Fruit fly (Drosophila melanogaster): ENCODE data around the gene CG3213.

The CG3213 gene

DNA sequence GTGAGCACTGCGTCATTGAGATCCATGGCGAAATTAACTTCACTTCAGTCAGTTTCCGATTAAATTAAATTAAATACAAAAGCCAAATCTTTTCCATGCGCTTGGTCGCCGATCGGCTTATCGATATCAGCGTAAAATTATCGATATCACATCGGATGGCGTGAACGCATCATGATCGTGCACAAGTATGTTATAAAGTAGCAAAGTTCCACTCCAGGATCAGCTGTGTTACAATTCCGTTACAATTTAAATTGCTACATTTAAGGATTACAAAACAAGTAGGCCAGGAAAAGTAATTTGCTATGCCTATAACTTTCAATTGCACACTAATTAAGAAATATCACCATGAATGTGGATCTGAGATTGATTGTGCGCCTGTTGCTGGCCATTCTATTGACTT, 49.6 kb downstream of the CG3213 start, which contains the start of the genes Pif1 and CG31776 (continued):
- TF ChIP-seq ttk (GFP tag; IDR thresholded peaks at IDR 0.05) (no peak), Hr3 (GFP tag; optimal IDR thresholded peaks at IDR 0.05) (no peak), z (GFP tag; IDR thresholded peaks at IDR 0.05) (no peak), CG31388 (GFP tag; optimal IDR thresholded peaks at IDR 0.05) (no peak), CG15073 (GFP tag; optimal IDR thresholded peaks at IDR 0.05) (no peak), Mrtf (GFP tag; IDR thresholded peaks at IDR 0.05) (no peak), sr (GFP tag; IDR thresholded peaks at IDR 0.05) (no peak), Dp (GFP tag; optimal IDR thresholded peaks at IDR 0.05) (peak; percentile 47), eyg (GFP tag; optimal IDR thresholded peaks at IDR 0.05) (no peak), CG1529 (GFP tag; optimal IDR thresholded peaks at IDR 0.05) (no peak), CG8924 (tag; optimal IDR thresholded peaks at IDR 0.05) (no peak), psq (GFP tag; optimal IDR thresholded peaks at IDR 0.05) (no peak), Camta (GFP tag; optimal IDR thresholded peaks at IDR 0.05) (no peak), CG13775 (GFP tag; optimal IDR thresholded peaks at IDR 0.05) (no peak), CG30431 (GFP tag; optimal IDR thresholded peaks at IDR 0.05) (no peak), CG14050 (GFP tag; IDR thresholded peaks at IDR 0.05) (no peak), Sry-δ (GFP tag; optimal IDR thresholded peaks at IDR 0.05) (peak; percentile 79), Side (GFP tag; optimal IDR thresholded peaks at IDR 0.05) (no peak), fd64A (GFP tag; optimal IDR thresholded peaks at IDR 0.05) (no peak), Taf1 (GFP tag; IDR thresholded peaks at IDR 0.05) (no peak), CG6689 (GFP tag; IDR thresholded peaks at IDR 0.05) (no peak), pho (GFP tag; optimal IDR thresholded peaks at IDR 0.05) (no peak), Bteb2 (GFP tag; optimal IDR thresholded peaks at IDR 0.05) (no peak), maf-S (GFP tag; optimal IDR thresholded peaks at IDR 0.05) (no peak), CG5953 (GFP tag; IDR thresholded peaks at IDR 0.05) (no peak), vvl (GFP tag; IDR thresholded peaks at IDR 0.05) (no peak), crc (GFP tag; optimal IDR thresholded peaks at IDR 0.05) (no peak), Vsx1 (GFP tag; optimal IDR thresholded peaks at IDR 0.05) (no peak), NK7.1 (GFP tag; optimal IDR thresholded peaks at IDR 0.05) (no peak), Spps (tag; optimal IDR thresholded peaks at IDR 0.05) (no peak), dysf (GFP tag; IDR thresholded peaks at IDR 0.05) (no peak), ind (GFP tag; optimal IDR thresholded peaks at IDR 0.05) (no peak), sens-2 (GFP tag; IDR thresholded peaks at IDR 0.05) (no peak), stc (GFP tag; IDR thresholded peaks at IDR 0.05) (no peak), trem (tag; optimal IDR thresholded peaks at IDR 0.05) (peak; percentile 83), CG34224 (GFP tag; IDR thresholded peaks at IDR 0.05; ENCODE audit: partially characterized antibody) (peak; percentile 95), Usf (GFP tag; optimal IDR thresholded peaks at IDR 0.05) (no peak), tgo (GFP tag; IDR thresholded peaks at IDR 0.05) (no peak), pb (GFP tag; optimal IDR thresholded peaks at IDR 0.05) (no peak), gcm (GFP tag; optimal IDR thresholded peaks at IDR 0.05) (no peak), CG11723 (GFP tag; optimal IDR thresholded peaks at IDR 0.05) (no peak), Ets97D (GFP tag; optimal IDR thresholded peaks at IDR 0.05) (peak; percentile 51), wdn (GFP tag; IDR thresholded peaks at IDR 0.05) (no peak), CG7987 (GFP tag; optimal IDR thresholded peaks at IDR 0.05) (no peak), CG14667 (GFP tag; IDR thresholded peaks at IDR 0.05) (no peak), scrt (GFP tag; optimal IDR thresholded peaks at IDR 0.05) (no peak), H15 (GFP tag; IDR thresholded peaks at IDR 0.05) (no peak), CG16863 (GFP tag; optimal IDR thresholded peaks at IDR 0.05) (no peak), CG3163 (GFP tag; optimal IDR thresholded peaks at IDR 0.05) (no peak), D19A (tag; optimal IDR thresholded peaks at IDR 0.05) (no peak), sisA (GFP tag; IDR thresholded peaks at IDR 0.05) (no peak), bab2 (GFP tag; optimal IDR thresholded peaks at IDR 0.05) (no peak), zen2 (GFP tag; IDR thresholded peaks at IDR 0.05; ENCODE audit: partially characterized antibody) (peak; percentile 92), Drgx (GFP tag; IDR thresholded peaks at IDR 0.05) (no peak)

Measured in whole organism, embryonic.